Fruit fly (Drosophila melanogaster): ENCODE data around the gene Frl.

Frl gene

DNA sequence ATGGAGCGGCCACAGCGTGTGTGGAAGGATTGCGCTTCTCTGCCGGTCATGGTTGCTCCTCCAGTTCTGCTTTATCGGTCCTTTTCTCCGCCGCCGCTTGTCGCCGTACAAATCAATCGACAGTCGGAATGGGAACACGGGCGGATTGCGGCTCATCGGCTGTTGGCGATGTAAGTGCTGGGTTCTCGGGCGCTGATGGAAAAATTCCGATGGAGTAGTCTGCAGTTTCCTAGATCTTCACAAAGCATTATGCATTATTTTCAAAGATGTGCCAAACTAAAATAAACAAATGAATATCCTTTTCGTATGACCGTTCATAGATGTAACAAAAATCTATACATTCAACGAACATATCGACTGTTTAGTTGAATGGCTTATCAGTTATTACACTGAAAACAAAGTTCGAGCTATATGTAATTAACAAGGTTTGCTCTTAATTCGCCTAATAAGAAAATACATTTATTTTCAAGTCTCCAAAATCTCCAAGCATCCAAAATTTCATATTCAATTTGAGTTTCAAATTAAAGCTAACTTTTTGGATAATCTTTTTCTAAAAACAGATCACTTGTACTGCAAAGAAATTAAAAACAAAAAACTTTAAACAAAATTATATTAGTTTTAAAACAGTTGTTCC is 3.3 kb upstream of the Frl start, which contains the start of gene Neurl4 (continued):
- TF ChIP-seq usp (GFP tag; optimal IDR thresholded peaks at IDR 0.05) (no peak), dmrt99B (tag; optimal IDR thresholded peaks at IDR 0.05) (no peak), gt (GFP tag; IDR thresholded peaks at IDR 0.05) (no peak), CG17359 (tag; optimal IDR thresholded peaks at IDR 0.05) (peak; percentile 78), Six4 (GFP tag; optimal IDR thresholded peaks at IDR 0.05) (peak; percentile 34), CG6791 (GFP tag; IDR thresholded peaks at IDR 0.05; ENCODE audit: partially characterized antibody) (no peak), abd-A (tag; optimal IDR thresholded peaks at IDR 0.05) (no peak), grn (GFP tag; optimal IDR thresholded peaks at IDR 0.05) (no peak), btn (GFP tag; optimal IDR thresholded peaks at IDR 0.05) (no peak), Max (GFP tag; optimal IDR thresholded peaks at IDR 0.05) (no peak), CG7357 (GFP tag; IDR thresholded peaks at IDR 0.05) (no peak), Atf6 (GFP tag; IDR thresholded peaks at IDR 0.05) (peak; percentile 63), NK7.1 (GFP tag; optimal IDR thresholded peaks at IDR 0.05) (no peak), dimm (GFP tag; IDR thresholded peaks at IDR 0.05) (no peak), Opbp (GFP tag; IDR thresholded peaks at IDR 0.05; ENCODE audit: partially characterized antibody) (no peak), GATAe (GFP tag; conservative IDR thresholded peaks at IDR 0.05) (peak; percentile 38; the same call in 1 of the 2 replicates), sim (GFP tag; IDR thresholded peaks at IDR 0.05) (no peak), Doc2 (GFP tag; IDR thresholded peaks at IDR 0.05) (no peak), CG17802 (tag; optimal IDR thresholded peaks at IDR 0.05) (peak; percentile 36), Side (GFP tag; optimal IDR thresholded peaks at IDR 0.05) (peak; percentile 23), CG9437 (GFP tag; optimal IDR thresholded peaks at IDR 0.05) (peak; percentile 47), ftz-f1 (GFP tag; optimal IDR thresholded peaks at IDR 0.05) (no peak), hth (optimal IDR thresholded peaks at IDR 0.05) (no peak), ara (GFP tag; IDR thresholded peaks at IDR 0.05) (no peak), YL-1 (GFP tag; optimal IDR thresholded peaks at IDR 0.05) (peak; percentile 31), CG4820 (GFP tag; optimal IDR thresholded peaks at IDR 0.05) (peak; percentile 21), CG14014 (GFP tag; IDR thresholded peaks at IDR 0.05) (peak; percentile 54; the same call in 1 of the 2 replicates), BtbVII (GFP tag; optimal IDR thresholded peaks at IDR 0.05) (no peak), Ets65A (GFP tag) (peak; percentile 88), mam (GFP tag; optimal IDR thresholded peaks at IDR 0.05) (peak; percentile 82), CG11456 (GFP tag; IDR thresholded peaks at IDR 0.05) (peak; percentile 76; the same call in 2 of the 3 replicates), Nf-YA (GFP tag; IDR thresholded peaks at IDR 0.05) (peak; percentile 50; the same call in 1 of the 2 replicates), Eip74EF (GFP tag; optimal IDR thresholded peaks at IDR 0.05) (no peak), MBD-R2 (GFP tag; IDR thresholded peaks at IDR 0.05) (peak; percentile 69)

DNA sequence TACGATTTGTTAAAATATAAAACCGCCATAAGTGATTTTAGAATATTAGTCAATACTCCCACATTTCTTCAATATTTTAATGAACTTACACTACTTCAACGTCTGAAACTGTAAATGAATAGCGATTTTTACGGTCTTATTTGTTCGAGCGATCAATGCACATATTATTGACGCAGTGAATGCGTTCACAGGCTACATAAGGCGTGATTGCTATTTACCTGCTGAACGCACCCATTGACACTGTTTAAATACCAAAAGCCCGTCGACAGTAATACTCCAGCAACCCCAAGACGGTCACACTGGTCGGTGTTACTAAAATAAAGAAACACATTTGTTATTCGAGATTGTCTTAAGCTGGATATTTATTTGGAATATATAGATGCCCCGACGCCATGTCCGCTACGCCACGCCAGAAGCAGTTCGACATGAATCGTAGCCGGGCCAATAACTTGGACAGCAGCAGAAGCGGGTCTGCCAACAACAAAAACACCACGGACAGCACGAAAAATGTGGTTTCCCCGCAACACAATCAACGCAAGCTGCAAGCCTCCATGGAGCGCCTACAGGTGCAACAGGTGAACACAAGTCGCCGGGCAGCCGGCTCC is 2.0 kb upstream of the Frl start, which contains the start of gene CG6833:
TSS of gene CG6833 (plus strand) at position 263 of the 605 bp plus-strand sequence.
- TF ChIP-seq CG4282 (GFP tag; optimal IDR thresholded peaks at IDR 0.05): no peak
- TF ChIP-seq gt (GFP tag; IDR thresholded peaks at IDR 0.05): peak; percentile 30; the same call in 1 of the 2 replicates
- peak; percentile 63 for TF ChIP-seq bab2 (GFP tag; optimal IDR thresholded peaks at IDR 0.05)
- TF ChIP-seq ash1 (GFP tag; optimal IDR thresholded peaks at IDR 0.05): peak; percentile 49
- TF ChIP-seq row (GFP tag; IDR thresholded peaks at IDR 0.05): peak; percentile 92
- TF ChIP-seq CG2678 (tag; optimal IDR thresholded peaks at IDR 0.05): peak; percentile 69
- no peak for TF ChIP-seq lbe (GFP tag; optimal IDR thresholded peaks at IDR 0.05)
- TF ChIP-seq CG6175 (GFP tag; IDR thresholded peaks at IDR 0.05): 0 out of 3 replicates have a peak, but pooled peaks have one; percentile 62
- TF ChIP-seq Meics (GFP tag; optimal IDR thresholded peaks at IDR 0.05): peak; percentile 67
- peak; percentile 39; the same call in 1 of the 3 replicates for TF ChIP-seq CG11560 (tag; IDR thresholded peaks at IDR 0.05)
- peak; percentile 11 for TF ChIP-seq Mes4 (GFP tag; optimal IDR thresholded peaks at IDR 0.05)
- no peak for TF ChIP-seq org-1 (GFP tag; optimal IDR thresholded peaks at IDR 0.05)
- TF ChIP-seq Stat92E (GFP tag; optimal IDR thresholded peaks at IDR 0.05): no peak
- peak; percentile 34 for TF ChIP-seq B-H2 (GFP tag; optimal IDR thresholded peaks at IDR 0.05)
- TF ChIP-seq nerfin-2 (GFP tag; IDR thresholded peaks at IDR 0.05; ENCODE audit: partially characterized antibody): no peak
- TF ChIP-seq CG1603 (tag; optimal IDR thresholded peaks at IDR 0.05): peak; percentile 83
- TF ChIP-seq CG7839 (tag; optimal IDR thresholded peaks at IDR 0.05): peak; percentile 67
- peak; percentile 44 for TF ChIP-seq CG12236 (GFP tag; optimal IDR thresholded peaks at IDR 0.05)
